Worm (Caenorhabditis elegans) whole organism, young adult: Measurements from ENCODE around the gene K09F6.10.

ENCODE experiments used
- B0261.1 ChIP-seq: sonication (generic microtip); optimal IDR thresholded peaks from 2 replicates; lab custom pipeline; 2016; ENCODE audit warnings: mild to moderate bottlenecking, missing genetic modification characterization, moderate library complexity, missing compliant biosample characterization
- D2030.7 ChIP-seq: fragments of 200-800 bp; sonication (Bioruptor generic); IDR thresholded peaks from 2 replicates; pipeline ENCODE4 v1.3.6; 2022; ENCODE audit warnings: missing genetic modification reagents, missing genetic modification characterization, missing compliant biosample characterization
- F22D6.2 ChIP-seq: sonication (generic microtip); optimal IDR thresholded peaks from 2 replicates; lab custom pipeline; 2016; ENCODE audit warnings: mild to moderate bottlenecking, missing genetic modification characterization, missing compliant biosample characterization
- K11D2.4 ChIP-seq: fragments of 200-800 bp; sonication (Bioruptor generic); IDR thresholded peaks from 2 replicates; pipeline ENCODE4 v1.3.6; 2022; ENCODE audit warnings: missing genetic modification reagents, missing genetic modification characterization, missing compliant biosample characterization
- Y56A3A.18 ChIP-seq: fragments of 200-800 bp; sonication (Bioruptor generic); IDR thresholded peaks from 2 replicates; pipeline ENCODE4 v1.3.6; 2022; ENCODE audit warnings: missing genetic modification reagents, missing genetic modification characterization, missing compliant biosample characterization
- ZK185.1 ChIP-seq: sonication (generic microtip); optimal IDR thresholded peaks from 2 replicates; lab custom pipeline; 2016; ENCODE audit warnings: mild to moderate bottlenecking, missing genetic modification characterization, missing compliant biosample characterization; ENCODE audit not compliant: poor library complexity, severe bottlenecking
- aptf-3 ChIP-seq: fragments of 200-800 bp; sonication (Bioruptor generic); IDR thresholded peaks from 2 replicates; pipeline ENCODE4 v1.3.6; 2022; ENCODE audit warnings: missing genetic modification characterization, missing compliant biosample characterization
- attf-6 ChIP-seq: fragments of 200-800 bp; sonication (Bioruptor generic); IDR thresholded peaks from 2 replicates; pipeline ENCODE4 v1.3.6; 2022; ENCODE audit warnings: missing genetic modification reagents, missing genetic modification characterization, missing compliant biosample characterization
- ccch-3 ChIP-seq: fragments of 200-800 bp; sonication (Bioruptor generic); optimal IDR thresholded peaks from 2 replicates; lab custom pipeline; 2018; ENCODE audit warnings: mild to moderate bottlenecking, missing genetic modification characterization, missing compliant biosample characterization
- ceh-100 ChIP-seq: fragments of 200-800 bp; sonication (Bioruptor generic); IDR thresholded peaks from 2 replicates; pipeline ENCODE4 v1.3.6; 2022; ENCODE audit warnings: missing genetic modification reagents, missing genetic modification characterization, missing compliant biosample characterization
- ceh-27 ChIP-seq: fragments of 200-800 bp; sonication (Bioruptor generic); optimal IDR thresholded peaks from 2 replicates; lab custom pipeline; 2018; ENCODE audit warnings: mild to moderate bottlenecking, missing genetic modification characterization, moderate library complexity, missing compliant biosample characterization
- ceh-79 ChIP-seq: sonication (generic microtip); optimal IDR thresholded peaks from 2 replicates; lab custom pipeline; 2017; ENCODE audit warnings: mild to moderate bottlenecking, missing genetic modification characterization, missing compliant biosample characterization
- ceh-91 ChIP-seq: fragments of 200-800 bp; sonication (Bioruptor generic); IDR thresholded peaks from 2 replicates; pipeline ENCODE4 v1.3.6; 2022; ENCODE audit warnings: missing genetic modification reagents, missing genetic modification characterization, missing compliant biosample characterization
- dox-1 ChIP-seq: fragments of 200-800 bp; sonication (Bioruptor generic); IDR thresholded peaks from 2 replicates; pipeline ENCODE4 v1.3.6; 2022; ENCODE audit warnings: missing genetic modification reagents, missing genetic modification characterization, missing compliant biosample characterization
- egl-44 ChIP-seq: fragments of 200-800 bp; sonication (Bioruptor generic); IDR thresholded peaks from 2 replicates; pipeline ENCODE4 v1.3.6; 2022; ENCODE audit warnings: missing genetic modification reagents, missing genetic modification characterization, missing compliant biosample characterization
- ets-4 ChIP-seq: fragments of 200-800 bp; sonication (Bioruptor generic); optimal IDR thresholded peaks from 2 replicates; lab custom pipeline; 2018; ENCODE audit warnings: mild to moderate bottlenecking, missing genetic modification characterization, missing compliant biosample characterization
- hlh-12 ChIP-seq: sonication (generic microtip); optimal IDR thresholded peaks from 2 replicates; lab custom pipeline; 2016; ENCODE audit warnings: missing genetic modification characterization, missing compliant biosample characterization
- hrde-1 ChIP-seq: sonication (generic microtip); optimal IDR thresholded peaks from 2 replicates; lab custom pipeline; 2016; ENCODE audit warnings: missing genetic modification characterization, mild to moderate bottlenecking, missing compliant biosample characterization, moderate library complexity, missing genotype, missing genetic modification reagents, borderline replicate concordance
- hsf-1 ChIP-seq: fragments of 200-800 bp; sonication (Bioruptor generic); IDR thresholded peaks from 2 replicates; pipeline ENCODE4 v1.3.6; 2022; ENCODE audit warnings: missing genetic modification reagents, missing genetic modification characterization, missing compliant biosample characterization
- lsl-1 ChIP-seq: fragments of 200-800 bp; sonication (Bioruptor generic); optimal IDR thresholded peaks from 2 replicates; lab custom pipeline; 2018; ENCODE audit warnings: mild to moderate bottlenecking, missing genetic modification characterization, moderate library complexity, missing compliant biosample characterization
- madf-3 ChIP-seq: fragments of 200-800 bp; sonication (Bioruptor generic); IDR thresholded peaks from 2 replicates; pipeline ENCODE4 v1.3.6; 2022; ENCODE audit warnings: missing genetic modification reagents, missing genetic modification characterization, missing compliant biosample characterization
- mxl-1 ChIP-seq: sonication (generic microtip); optimal IDR thresholded peaks from 2 replicates; lab custom pipeline; 2016; ENCODE audit warnings: missing genetic modification characterization, missing compliant biosample characterization
- nfya-1 ChIP-seq: sonication (generic microtip); optimal IDR thresholded peaks from 2 replicates; lab custom pipeline; 2017; ENCODE audit warnings: antibody characterized with exemption, missing compliant biosample characterization, missing genetic modification characterization, borderline replicate concordance; ENCODE audit not compliant: insufficient read depth
- nfya-2 ChIP-seq: fragments of 200-800 bp; sonication (Bioruptor generic); IDR thresholded peaks from 2 replicates; pipeline ENCODE4 v1.3.6; 2022; ENCODE audit warnings: missing genetic modification reagents, missing genetic modification characterization, missing compliant biosample characterization
- nhr-80 ChIP-seq: sonication (generic microtip); optimal IDR thresholded peaks from 2 replicates; lab custom pipeline; 2016; ENCODE audit warnings: missing genetic modification characterization, missing compliant biosample characterization
- nhr-90 ChIP-seq: sonication (generic microtip); optimal IDR thresholded peaks from 2 replicates; lab custom pipeline; 2016; ENCODE audit warnings: missing genotype, mild to moderate bottlenecking, missing genetic modification characterization, missing compliant biosample characterization
- rcor-1 ChIP-seq: fragments of 200-800 bp; sonication (Bioruptor generic); IDR thresholded peaks from 2 replicates; pipeline ENCODE4 v1.3.6; 2022; ENCODE audit warnings: missing genetic modification reagents, missing genetic modification characterization, missing compliant biosample characterization
- rec-8 ChIP-seq, 2 experiments: sonication (generic microtip); optimal IDR thresholded peaks; 2 replicates each; lab custom pipeline; 2016; ENCODE audit warnings: mild to moderate bottlenecking in 2 of 2, missing genetic modification characterization in 2 of 2, missing genetic modification reagents in 2 of 2, missing genotype in 2 of 2, missing biosample characterization in 1 of 2, missing compliant biosample characterization in 1 of 2, moderate library complexity in 1 of 2
- rpc-1 ChIP-seq, 2 experiments: fragments of 150-350 bp in 1 of 2; sonication (generic microtip) in 1 of 2; optimal IDR thresholded peaks; 2 replicates each; lab custom pipeline; 2014 to 2018; ENCODE audit warnings: missing biosample characterization in 1 of 2, missing genetic modification characterization in 1 of 2, missing genetic modification reagents in 1 of 2, missing genotype in 1 of 2
- sptf-2 ChIP-seq: fragments of 200-800 bp; sonication (Bioruptor generic); optimal IDR thresholded peaks from 2 replicates; lab custom pipeline; 2018; ENCODE audit warnings: mild to moderate bottlenecking, missing genetic modification characterization, missing compliant biosample characterization
- tbp1 ChIP-seq: fragments of 200-800 bp; sonication (Bioruptor generic); optimal IDR thresholded peaks from 2 replicates; lab custom pipeline; 2018; ENCODE audit warnings: mild to moderate bottlenecking, missing genetic modification characterization, missing compliant biosample characterization

The K09F6.10 gene

DNA sequence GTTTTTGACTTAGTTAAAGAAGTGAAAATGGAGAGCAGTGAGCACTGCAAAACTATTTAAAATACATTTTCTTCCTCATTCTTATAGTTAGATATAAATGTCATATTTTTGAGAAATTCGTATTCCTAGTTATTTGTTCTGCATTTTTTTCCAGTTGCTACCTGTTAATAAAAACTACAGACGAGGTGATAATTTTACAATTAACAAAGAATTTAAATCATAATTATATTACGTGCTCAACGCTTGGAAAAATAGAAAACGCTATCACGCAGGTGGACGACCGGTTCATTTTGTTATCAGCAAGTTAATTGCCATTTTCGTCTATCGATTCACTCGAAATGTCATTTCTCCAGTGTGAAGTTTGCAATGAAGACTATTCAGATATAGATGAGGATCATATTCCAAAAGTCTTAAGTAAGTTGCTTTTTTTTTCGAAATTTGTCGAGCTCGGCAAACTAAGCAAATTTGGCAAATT lies 29.2 kb upstream of the K09F6.10 start, which contains the start of the genes ZK1240.5 and ZK1240.9:
ZK1240.5 (minus strand) TSS at position 51 of the 475 bp plus-strand sequence.
ZK1240.9 (plus strand) TSS at position 307 of the 475 bp plus-strand sequence.
- TF ChIP-seq mxl-1 (tag; lab: Kevin White, UChicago) (no peak), nhr-80 (tag; lab: Kevin White, UChicago) (peak; percentile 57), lsl-1 (GFP tag; lab: Kevin White, UChicago) (no peak), hsf-1 (GFP tag; lab: Robert Waterston, UW) (no peak)

DNA sequence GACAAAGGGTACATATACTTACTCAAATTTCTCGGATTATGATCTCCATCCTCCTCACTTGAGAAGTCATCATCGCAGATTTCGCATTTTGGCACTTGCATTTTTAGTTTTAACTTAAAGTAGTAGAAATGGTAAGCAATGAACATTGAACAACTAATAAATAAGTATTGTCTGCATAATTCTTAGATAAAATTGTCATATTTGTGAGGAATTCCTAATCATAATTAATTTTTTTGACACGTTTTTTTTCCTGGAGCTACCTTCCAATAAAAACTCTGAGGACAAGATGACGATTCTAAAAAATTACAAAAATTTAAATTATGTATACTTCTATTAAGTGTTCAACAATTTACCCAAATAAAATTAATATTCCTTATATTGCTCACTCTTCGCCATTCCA lies 24.1 kb upstream of the K09F6.10 start, which contains the start of the genes trim-21 and B0281.1:
trim-21 (minus strand) TSS at position 101 of the 400 bp plus-strand sequence.
B0281.1 (plus strand) TSS at position 321 of the 400 bp plus-strand sequence.
- no peak for TF ChIP-seq K11D2.4
- no peak for TF ChIP-seq ccch-3 (GFP tag; lab: Kevin White, UChicago)
- no peak for TF ChIP-seq lsl-1 (GFP tag; lab: Kevin White, UChicago)
- TF ChIP-seq rpc-1 (optimal IDR thresholded peaks at IDR 0.05; lab: Kevin White, UChicago) = no peak
- TF ChIP-seq rpc-1 (tag; optimal IDR thresholded peaks at IDR 0.05; lab: Kevin White, UChicago) = no peak
- no peak for TF ChIP-seq B0261.1 (tag; lab: Kevin White, UChicago)
- TF ChIP-seq ceh-79 (tag; lab: Kevin White, UChicago) = no peak
- no peak for TF ChIP-seq D2030.7
- no peak for TF ChIP-seq rec-8 (tag; optimal IDR thresholded peaks at IDR 0.05; lab: Kevin White, UChicago)
- no peak for TF ChIP-seq F22D6.2 (tag; lab: Kevin White, UChicago)
- no peak for TF ChIP-seq rcor-1 (GFP tag; lab: Robert Waterston, UW)
- no peak for TF ChIP-seq nfya-2 (GFP tag; lab: Robert Waterston, UW)
- TF ChIP-seq ZK185.1 (tag; lab: Kevin White, UChicago) = no peak
- TF ChIP-seq hrde-1 (tag; lab: Kevin White, UChicago) = no peak
- no peak for TF ChIP-seq nhr-90
- TF ChIP-seq sptf-2 (GFP tag; lab: Kevin White, UChicago) = no peak
- TF ChIP-seq hlh-12 (tag; lab: Kevin White, UChicago) = no peak
- no peak for TF ChIP-seq dox-1 (GFP tag; lab: Robert Waterston, UW)
- TF ChIP-seq, all 124 proteins: peak for 0

ce11 chrII:2306741-2307140 lies 18.1 kb upstream of the K09F6.10 start, which contains the start of gene B0281.3:
TSS of gene B0281.3 (plus strand) at chrII:2307041.
- TF ChIP-seq ceh-100 (GFP tag; lab: Robert Waterston, UW) = no peak
- no peak for TF ChIP-seq egl-44 (GFP tag; lab: Robert Waterston, UW)
- TF ChIP-seq madf-3 (GFP tag; lab: Robert Waterston, UW) = no peak
- no peak for TF ChIP-seq ets-4 (GFP tag; lab: Kevin White, UChicago)
- TF ChIP-seq ceh-27 = no peak
- TF ChIP-seq attf-6 (GFP tag; lab: Robert Waterston, UW) = no peak

DNA sequence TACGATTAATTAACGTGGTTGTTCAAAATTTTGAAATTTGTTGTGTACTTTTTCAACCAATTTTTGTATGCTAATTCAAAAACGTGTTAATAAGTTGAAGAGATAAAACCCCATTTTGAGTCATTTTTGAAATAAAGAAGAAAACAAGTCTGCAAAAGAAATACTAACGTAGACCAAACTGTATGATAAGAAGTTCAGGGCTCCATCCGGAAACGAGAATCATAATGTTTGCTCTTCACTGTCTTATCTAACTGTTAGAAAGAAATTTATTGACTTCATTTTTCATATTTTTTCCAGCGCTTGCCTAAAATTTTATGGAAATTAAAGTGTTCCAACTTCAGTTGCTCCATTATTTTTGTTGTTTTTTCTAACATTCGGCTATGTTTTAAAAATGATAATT lies 16.8 kb upstream of the K09F6.10 start:
- TF ChIP-seq ceh-91 (GFP tag; lab: Robert Waterston, UW) (no peak), nfya-1 (tag; lab: Kevin White, UChicago) (no peak), Y56A3A.18 (no peak), nhr-80 (tag; lab: Kevin White, UChicago) (peak; percentile 62)

DNA sequence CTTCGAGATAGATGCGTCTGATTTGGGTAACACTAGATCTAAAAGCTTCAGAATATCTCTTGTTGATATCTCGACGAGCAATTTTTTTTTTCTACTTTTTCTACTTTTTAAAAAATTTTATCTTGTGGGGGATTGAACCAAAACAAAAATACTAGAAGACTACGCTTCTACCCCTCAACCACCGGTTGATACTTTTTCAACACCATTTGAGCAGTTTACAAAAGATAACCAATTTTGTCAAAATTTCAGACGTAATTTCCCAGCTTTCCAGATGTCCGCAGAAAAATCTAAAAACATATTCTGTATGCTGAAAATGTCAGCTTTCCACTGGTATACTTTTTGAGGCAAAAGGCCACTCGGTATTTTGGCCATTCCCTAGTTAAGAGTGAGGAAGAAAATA lies 15.9 kb upstream of the K09F6.10 start:
- TF ChIP-seq aptf-3 (no peak), rpc-1 (optimal IDR thresholded peaks at IDR 0.05; lab: Kevin White, UChicago) (peak; percentile 46), rpc-1 (tag; optimal IDR thresholded peaks at IDR 0.05; lab: Kevin White, UChicago) (peak; percentile 70), B0261.1 (tag; lab: Kevin White, UChicago) (peak; percentile 54), tbp1 (peak; percentile 86)
